Fruit fly (Drosophila melanogaster): ENCODE data around the gene CG14631.

- no peak for TF ChIP-seq insv (optimal IDR thresholded peaks at IDR 0.05)
- no peak for TF ChIP-seq psq (optimal IDR thresholded peaks at IDR 0.05)
These were observed 47.8 kb upstream of the CG14631 start for dm6 chrX:964012-964411.
